Fruit fly (Drosophila melanogaster): Measurements from ENCODE around the gene swm.

swm gene

dm6 chr2L:19484539-19484938 is 8.5 kb upstream of the swm start, which contains the start of the genes CG10195 and CG13084 (continued):
- TF ChIP-seq CG7839 (tag; optimal IDR thresholded peaks at IDR 0.05) (no peak), CG30431 (GFP tag; optimal IDR thresholded peaks at IDR 0.05) (no peak), CG7372 (GFP tag; IDR thresholded peaks at IDR 0.05) (no peak), Neu2 (GFP tag; optimal IDR thresholded peaks at IDR 0.05; ENCODE audit: borderline replicate concordance) (no peak), Dad (GFP tag; optimal IDR thresholded peaks at IDR 0.05) (no peak), CG4360 (GFP tag; IDR thresholded peaks at IDR 0.05) (no peak), CG6854 (GFP tag; optimal IDR thresholded peaks at IDR 0.05) (no peak)

- TF ChIP-seq CG9817 (tag; optimal IDR thresholded peaks at IDR 0.05) = no peak
- no peak for TF ChIP-seq danr (GFP tag; IDR thresholded peaks at IDR 0.05)
- no peak for TF ChIP-seq tap (tag; optimal IDR thresholded peaks at IDR 0.05)
Measured at dm6 chr2L:19487190-19487589, 5.9 kb upstream of the swm start, which contains the start of gene CG13083. Gene CG13083, plus strand, starts transcription at chr2L:19487490.

- TF ChIP-seq Mrtf (GFP tag; IDR thresholded peaks at IDR 0.05) (no peak), CG4328 (GFP tag; optimal IDR thresholded peaks at IDR 0.05) (no peak), Mad (GFP tag; optimal IDR thresholded peaks at IDR 0.05) (no peak), NFAT (GFP tag; IDR thresholded peaks at IDR 0.05) (no peak), B-H1 (GFP tag; IDR thresholded peaks at IDR 0.05) (no peak; the same call in 2 of the 3 replicates), emc (GFP tag; optimal IDR thresholded peaks at IDR 0.05) (no peak), gcm2 (GFP tag; optimal IDR thresholded peaks at IDR 0.05) (no peak), unc-4 (GFP tag; IDR thresholded peaks at IDR 0.05; ENCODE audit: partially characterized antibody) (peak; percentile 70), Atf3 (GFP tag; optimal IDR thresholded peaks at IDR 0.05) (no peak), CG9609 (GFP tag; optimal IDR thresholded peaks at IDR 0.05) (no peak), CG4707 (GFP tag; optimal IDR thresholded peaks at IDR 0.05) (no peak), sim (GFP tag; IDR thresholded peaks at IDR 0.05) (no peak), E2f1 (GFP tag; IDR thresholded peaks at IDR 0.05) (0 out of 2 replicates have a peak, but pooled peaks have one; percentile 24), mirr (GFP tag; optimal IDR thresholded peaks at IDR 0.05) (no peak), oc (tag; optimal IDR thresholded peaks at IDR 0.05) (peak; percentile 13), crol (GFP tag; IDR thresholded peaks at IDR 0.05) (no peak), CG11504 (tag; optimal IDR thresholded peaks at IDR 0.05) (no peak), corto (GFP tag; optimal IDR thresholded peaks at IDR 0.05) (no peak), twi (tag; optimal IDR thresholded peaks at IDR 0.05) (no peak), esg (GFP tag; conservative IDR thresholded peaks at IDR 0.05) (0 out of 2 replicates have a peak, but pooled peaks have one; percentile 32), sima (GFP tag; optimal IDR thresholded peaks at IDR 0.05) (no peak), CG3065 (GFP tag; optimal IDR thresholded peaks at IDR 0.05) (no peak), ems (GFP tag; optimal IDR thresholded peaks at IDR 0.05) (no peak), dati (GFP tag; IDR thresholded peaks at IDR 0.05) (no peak), CG1603 (tag; optimal IDR thresholded peaks at IDR 0.05) (no peak), CG2712 (tag; optimal IDR thresholded peaks at IDR 0.05) (peak; percentile 65), peb (GFP tag; IDR thresholded peaks at IDR 0.05) (no peak), CG42726 (GFP tag; IDR thresholded peaks at IDR 0.05; ENCODE audit: partially characterized antibody) (no peak), shn (GFP tag; optimal IDR thresholded peaks at IDR 0.05) (no peak), MBD-R2 (GFP tag; IDR thresholded peaks at IDR 0.05) (peak; percentile 91), ftz-f1 (GFP tag; optimal IDR thresholded peaks at IDR 0.05) (no peak), Xbp1 (GFP tag; optimal IDR thresholded peaks at IDR 0.05) (peak; percentile 52), eyg (GFP tag; optimal IDR thresholded peaks at IDR 0.05) (no peak), CG34422 (GFP tag; IDR thresholded peaks at IDR 0.05) (peak; percentile 40; the same call in 1 of the 3 replicates), Elba2 (GFP tag; optimal IDR thresholded peaks at IDR 0.05) (no peak), CG12391 (tag; optimal IDR thresholded peaks at IDR 0.05) (peak; percentile 66), CG8924 (tag; optimal IDR thresholded peaks at IDR 0.05) (peak; percentile 18), CoRest (tag; optimal IDR thresholded peaks at IDR 0.05) (no peak)
Measured at dm6 chr2L:19489997-19490461, 3.0 kb upstream of the swm start, which contains the start of the genes CG10194 and CG18094. Gene CG10194, minus strand, starts transcription at chr2L:19490104. Gene CG18094, plus strand, starts transcription at chr2L:19490262.

All from whole organism, embryonic.